Fruit fly (Drosophila melanogaster): ENCODE results near the gene Pgk.
A peak's percentile ranks its signal among the peaks of the same experiment; 100 is the strongest.

The Pgk gene

DNA sequence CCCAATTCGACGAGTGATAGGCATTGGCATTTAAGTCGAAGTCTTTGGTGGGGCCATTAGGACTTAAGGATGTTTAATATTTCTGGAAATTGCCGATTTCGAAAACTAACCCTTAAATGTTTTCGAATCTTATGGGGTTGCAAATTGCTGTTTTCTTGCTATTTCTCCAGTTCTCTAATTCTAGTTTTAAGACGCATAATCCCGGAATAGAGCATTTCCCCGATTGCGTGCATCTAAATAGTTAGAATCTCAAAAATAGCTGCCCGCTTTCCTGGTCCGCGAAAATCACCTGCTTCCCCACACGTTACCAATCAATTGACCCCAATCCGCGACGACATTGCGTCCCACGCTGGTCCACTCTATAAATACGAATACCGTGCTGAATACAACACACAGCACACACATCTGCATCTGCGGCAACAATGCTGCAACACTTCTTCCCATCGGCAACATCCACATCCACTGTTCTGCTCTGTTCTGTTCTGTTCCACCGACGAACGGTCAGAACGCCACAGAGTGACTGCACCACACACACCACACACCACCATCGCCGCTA lies 886 bp downstream of the Pgk start, which contains the start of gene Bacc (continued):
- TF ChIP-seq ro (GFP tag; IDR thresholded peaks at IDR 0.05), result no peak
- TF ChIP-seq CG11504 (tag; optimal IDR thresholded peaks at IDR 0.05), result peak; percentile 94
- TF ChIP-seq cwo (GFP tag; optimal IDR thresholded peaks at IDR 0.05), result peak; percentile 80
- TF ChIP-seq fru (optimal IDR thresholded peaks at IDR 0.05), result no peak
- peak; percentile 73 for TF ChIP-seq kah (GFP tag; optimal IDR thresholded peaks at IDR 0.05)
- TF ChIP-seq CG7786 (GFP tag; optimal IDR thresholded peaks at IDR 0.05), result peak; percentile 93
- TF ChIP-seq HLHmδ (GFP tag; optimal IDR thresholded peaks at IDR 0.05), result peak; percentile 90
- TF ChIP-seq CG15514 (GFP tag; optimal IDR thresholded peaks at IDR 0.05), result peak; percentile 79
- peak; percentile 91 for TF ChIP-seq Atf-2 (GFP tag; optimal IDR thresholded peaks at IDR 0.05)
- peak; percentile 57 for TF ChIP-seq gsb-n (tag; optimal IDR thresholded peaks at IDR 0.05)
- TF ChIP-seq CG7745 (tag; optimal IDR thresholded peaks at IDR 0.05), result no peak
- no peak for TF ChIP-seq slbo (GFP tag; IDR thresholded peaks at IDR 0.05)
- peak; percentile 67 for TF ChIP-seq CG4617 (GFP tag; optimal IDR thresholded peaks at IDR 0.05; ENCODE audit: borderline replicate concordance)
- TF ChIP-seq sqz (GFP tag; optimal IDR thresholded peaks at IDR 0.05), result peak; percentile 81
- peak; percentile 68 for TF ChIP-seq CG8281 (tag; optimal IDR thresholded peaks at IDR 0.05)
- TF ChIP-seq btn (GFP tag; optimal IDR thresholded peaks at IDR 0.05), result peak; percentile 76
- TF ChIP-seq CG33557 (GFP tag; optimal IDR thresholded peaks at IDR 0.05), result peak; percentile 38
- TF ChIP-seq HHEX (GFP tag; optimal IDR thresholded peaks at IDR 0.05), result peak; percentile 92
- no peak for TF ChIP-seq CG5953 (GFP tag; IDR thresholded peaks at IDR 0.05)
- peak; percentile 86 for TF ChIP-seq CG17359 (tag; optimal IDR thresholded peaks at IDR 0.05)
- peak; percentile 84 for TF ChIP-seq az2 (GFP tag; optimal IDR thresholded peaks at IDR 0.05)
- peak; percentile 21 for TF ChIP-seq B-H2 (GFP tag; optimal IDR thresholded peaks at IDR 0.05)
- TF ChIP-seq Hmx (GFP tag; optimal IDR thresholded peaks at IDR 0.05), result peak; percentile 88
- peak; percentile 15 for TF ChIP-seq psq (GFP tag; optimal IDR thresholded peaks at IDR 0.05)
- TF ChIP-seq CG1792 (GFP tag; optimal IDR thresholded peaks at IDR 0.05), result peak; percentile 86
- no peak for TF ChIP-seq ase (GFP tag; IDR thresholded peaks at IDR 0.05)
- no peak for TF ChIP-seq Doc3 (GFP tag; IDR thresholded peaks at IDR 0.05; ENCODE audit: partially characterized antibody)
- TF ChIP-seq CG15073 (GFP tag; optimal IDR thresholded peaks at IDR 0.05), result peak; percentile 31
- no peak for TF ChIP-seq CG8478 (optimal IDR thresholded peaks at IDR 0.05)
- TF ChIP-seq CG13624 (GFP tag; optimal IDR thresholded peaks at IDR 0.05), result peak; percentile 82
- no peak for TF ChIP-seq usp (GFP tag; optimal IDR thresholded peaks at IDR 0.05)
- peak; percentile 67 for TF ChIP-seq CG6654 (GFP tag; optimal IDR thresholded peaks at IDR 0.05)
- peak; percentile 62 for TF ChIP-seq Lhr (GFP tag; optimal IDR thresholded peaks at IDR 0.05)
- TF ChIP-seq CG17829 (tag; optimal IDR thresholded peaks at IDR 0.05), result peak; percentile 73
- peak; percentile 36 for TF ChIP-seq CG14965 (GFP tag; optimal IDR thresholded peaks at IDR 0.05; ENCODE audit: borderline replicate concordance)
- TF ChIP-seq CG6683 (GFP tag; optimal IDR thresholded peaks at IDR 0.05), result peak; percentile 79
- no peak for TF ChIP-seq yki (optimal IDR thresholded peaks at IDR 0.05)
- TF ChIP-seq mirr (GFP tag; optimal IDR thresholded peaks at IDR 0.05), result peak; percentile 52
- TF ChIP-seq CG10959 (GFP tag; IDR thresholded peaks at IDR 0.05), result no peak
- peak; percentile 81 for TF ChIP-seq Ssrp (tag; optimal IDR thresholded peaks at IDR 0.05)
- peak; percentile 77 for TF ChIP-seq schlank (tag; optimal IDR thresholded peaks at IDR 0.05)
- peak; percentile 42 for TF ChIP-seq wek (GFP tag; optimal IDR thresholded peaks at IDR 0.05)
- TF ChIP-seq CG10462 (GFP tag; optimal IDR thresholded peaks at IDR 0.05), result peak; percentile 79
- TF ChIP-seq CG3407 (GFP tag; optimal IDR thresholded peaks at IDR 0.05), result peak; percentile 70
- no peak for TF ChIP-seq CG2129 (GFP tag; IDR thresholded peaks at IDR 0.05; ENCODE audit: partially characterized antibody)
- peak; percentile 86 for TF ChIP-seq da (GFP tag; optimal IDR thresholded peaks at IDR 0.05)
- TF ChIP-seq chm (GFP tag; IDR thresholded peaks at IDR 0.05), result no peak
- TF ChIP-seq sc (optimal IDR thresholded peaks at IDR 0.05), result no peak
- peak; percentile 79 for TF ChIP-seq sc (GFP tag; optimal IDR thresholded peaks at IDR 0.05)
- TF ChIP-seq CG17612 (GFP tag; IDR thresholded peaks at IDR 0.05), result no peak
- TF ChIP-seq br (optimal IDR thresholded peaks at IDR 0.05), result no peak
- peak; percentile 50 for TF ChIP-seq CG6272 (GFP tag; IDR thresholded peaks at IDR 0.05)
